Fruit fly (Drosophila melanogaster) whole organism, embryonic: ENCODE results near the gene CG31077.

Experiments
- Ada2b ChIP-seq: fragments of 200-800 bp; sonication (Bioruptor generic); IDR thresholded peaks from 2 replicates; pipeline ENCODE4 v1.3.6; 2022; ENCODE audit warnings: missing biosample characterization, missing genetic modification characterization
- Awh ChIP-seq: fragments of 200-800 bp; sonication (Bioruptor generic); IDR thresholded peaks from 2 replicates; pipeline ENCODE4, ENCODE4 v1.3.6; 2022; ENCODE audit warnings: missing biosample characterization, missing genetic modification characterization
- B-H2 ChIP-seq: fragments of 200-800 bp; sonication (Bioruptor generic); optimal IDR thresholded peaks from 2 replicates; lab custom pipeline; 2018; ENCODE audit warnings: missing biosample characterization, mild to moderate bottlenecking, missing genetic modification characterization
- BEAF-32 ChIP-seq: fragments of 200-800 bp; sonication (Bioruptor generic); optimal IDR thresholded peaks from 3 replicates; lab custom pipeline; 2017; ENCODE audit warnings: missing biosample characterization, missing genetic modification characterization, mild to moderate bottlenecking, moderate library complexity, missing genetic modification reagents
- Bgb ChIP-seq: fragments of 200-800 bp; sonication (Bioruptor generic); IDR thresholded peaks from 2 replicates; pipeline ENCODE4 v1.3.6; 2022; ENCODE audit warnings: missing biosample characterization, missing genetic modification characterization; ENCODE audit not compliant: partially characterized antibody
- CG1024 ChIP-seq: fragments of 200-800 bp; sonication (Bioruptor generic); IDR thresholded peaks from 2 replicates; pipeline ENCODE4 v1.3.6; 2022; ENCODE audit warnings: missing biosample characterization, missing genetic modification characterization
- CG10543 ChIP-seq: fragments of 200-800 bp; sonication (Bioruptor generic); optimal IDR thresholded peaks from 3 replicates; lab custom pipeline; 2017; ENCODE audit warnings: missing biosample characterization, mild to moderate bottlenecking, missing genetic modification characterization, moderate library complexity
- CG12071 ChIP-seq: fragments of 200-800 bp; sonication (Bioruptor generic); optimal IDR thresholded peaks from 3 replicates; lab custom pipeline; 2018; ENCODE audit warnings: missing biosample characterization, mild to moderate bottlenecking, missing genetic modification characterization
- CG13894 ChIP-seq: fragments of 200-800 bp; sonication (Bioruptor generic); optimal IDR thresholded peaks from 3 replicates; lab custom pipeline; 2018; ENCODE audit warnings: missing biosample characterization, mild to moderate bottlenecking, missing genetic modification characterization, moderate library complexity
- CG14441 ChIP-seq: fragments of 200-800 bp; sonication (Bioruptor generic); IDR thresholded peaks from 2 replicates; pipeline ENCODE4 v1.3.6; 2022; ENCODE audit warnings: missing biosample characterization, missing genetic modification characterization
- CG14965 ChIP-seq: fragments of 200-800 bp; sonication (Bioruptor generic); optimal IDR thresholded peaks from 2 replicates; lab custom pipeline; 2016; ENCODE audit warnings: missing biosample characterization, missing genetic modification characterization, borderline replicate concordance
- CG15514 ChIP-seq: fragments of 200-800 bp; sonication (Bioruptor generic); optimal IDR thresholded peaks from 3 replicates; lab custom pipeline; 2017; ENCODE audit warnings: missing biosample characterization, missing genetic modification characterization, mild to moderate bottlenecking, moderate library complexity, missing genetic modification reagents
- CG17385 ChIP-seq: fragments of 200-800 bp; sonication (Bioruptor generic); optimal IDR thresholded peaks from 3 replicates; lab custom pipeline; 2018; ENCODE audit warnings: missing biosample characterization, mild to moderate bottlenecking, missing genetic modification characterization
- CG2199 ChIP-seq: fragments of 200-800 bp; sonication (Bioruptor generic); IDR thresholded peaks from 3 replicates; pipeline ENCODE4 v1.3.6; 2022; ENCODE audit warnings: missing biosample characterization, missing genetic modification characterization
- CG31224 ChIP-seq: fragments of 200-800 bp; sonication (Bioruptor generic); IDR thresholded peaks from 2 replicates; pipeline ENCODE4 v1.3.6; 2022; ENCODE audit warnings: missing biosample characterization, missing genetic modification characterization
- CG32532 ChIP-seq: fragments of 200-800 bp; sonication (Bioruptor generic); IDR thresholded peaks from 2 replicates; pipeline ENCODE4 v1.3.6; 2022; ENCODE audit warnings: missing biosample characterization, missing genetic modification characterization
- CG3281 ChIP-seq: fragments of 200-800 bp; sonication (Bioruptor generic); optimal IDR thresholded peaks from 3 replicates; lab custom pipeline; 2017; ENCODE audit warnings: missing biosample characterization, mild to moderate bottlenecking, missing genetic modification characterization
- CG34224 ChIP-seq: fragments of 200-800 bp; sonication (Bioruptor generic); IDR thresholded peaks from 3 replicates; pipeline ENCODE4 v1.3.6; 2022; ENCODE audit warnings: missing biosample characterization, missing genetic modification characterization; ENCODE audit not compliant: partially characterized antibody
- CG34422 ChIP-seq: fragments of 200-800 bp; sonication (Bioruptor generic); IDR thresholded peaks from 3 replicates; pipeline ENCODE4 v1.3.6; 2022; ENCODE audit warnings: missing biosample characterization, missing genetic modification characterization
- CG4360 ChIP-seq: fragments of 200-800 bp; sonication (Bioruptor generic); IDR thresholded peaks from 2 replicates; pipeline ENCODE4 v1.3.6; 2022; ENCODE audit warnings: missing biosample characterization, missing genetic modification characterization
- CG6683 ChIP-seq: fragments of 200-800 bp; sonication (Bioruptor generic); optimal IDR thresholded peaks from 2 replicates; lab custom pipeline; 2017; ENCODE audit warnings: missing biosample characterization, mild to moderate bottlenecking, missing genetic modification characterization, missing genetic modification reagents
- CG6765 ChIP-seq: fragments of 200-800 bp; sonication (Bioruptor generic); optimal IDR thresholded peaks from 3 replicates; lab custom pipeline; 2017; ENCODE audit warnings: missing biosample characterization, mild to moderate bottlenecking, missing genetic modification characterization
- CG7271 ChIP-seq: fragments of 200-800 bp; sonication (Bioruptor generic); optimal IDR thresholded peaks from 2 replicates; lab custom pipeline; 2018; ENCODE audit warnings: missing biosample characterization, mild to moderate bottlenecking, missing genetic modification characterization, moderate library complexity
- Dbx ChIP-seq: fragments of 200-800 bp; sonication (Bioruptor generic); IDR thresholded peaks from 3 replicates; pipeline ENCODE4 v1.3.6; 2022; ENCODE audit warnings: missing biosample characterization, missing genetic modification characterization
- Dek ChIP-seq: fragments of 200-800 bp; sonication (Bioruptor generic); optimal IDR thresholded peaks from 3 replicates; lab custom pipeline; 2019; ENCODE audit warnings: missing biosample characterization, mild to moderate bottlenecking, missing genetic modification characterization, moderate library complexity
- Dll ChIP-seq: fragments of 200-800 bp; sonication (Bioruptor generic); IDR thresholded peaks from 4 replicates; pipeline ENCODE4 v1.3.6; 2022; ENCODE audit warnings: missing biosample characterization, missing genetic modification characterization; ENCODE audit not compliant: partially characterized antibody
- Eip74EF ChIP-seq, 2 experiments: fragments of 200-800 bp in 1 of 2; fragments of >200 bp in 1 of 2; sonication (Bioruptor generic) in 1 of 2; optimal IDR thresholded peaks; 2 replicates each; lab custom pipeline; 2017 to 2019; ENCODE audit warnings: missing biosample characterization in 2 of 2, missing genetic modification characterization in 2 of 2, mild to moderate bottlenecking in 1 of 2, moderate library complexity in 1 of 2
- Fer1 ChIP-seq: fragments of 200-800 bp; sonication (Bioruptor generic); optimal IDR thresholded peaks from 2 replicates; lab custom pipeline; 2017; ENCODE audit warnings: missing biosample characterization, mild to moderate bottlenecking, missing genetic modification characterization
- HmgZ ChIP-seq: fragments of 200-800 bp; sonication (Bioruptor generic); optimal IDR thresholded peaks from 2 replicates; lab custom pipeline; 2018; ENCODE audit warnings: missing biosample characterization, mild to moderate bottlenecking, missing genetic modification characterization
- Hmr ChIP-seq: fragments of 200-800 bp; sonication (Bioruptor generic); optimal IDR thresholded peaks from 3 replicates; lab custom pipeline; 2017; ENCODE audit warnings: mild to moderate bottlenecking, missing biosample characterization, missing genetic modification reagents, missing genetic modification characterization
- NFAT ChIP-seq: fragments of 200-800 bp; sonication (Bioruptor generic); IDR thresholded peaks from 2 replicates; pipeline ENCODE4 v1.3.6; 2022; ENCODE audit warnings: missing biosample characterization, missing genetic modification characterization
- Trl ChIP-seq, 3 experiments: fragments of >200 bp in 2 of 3; fragments of 200-800 bp in 1 of 3; sonication (Bioruptor generic) in 1 of 3; optimal IDR thresholded peaks; 2 replicates in 1 of 3; 3 replicates in 2 of 3; lab custom pipeline; 2016 to 2017; ENCODE audit warnings: missing biosample characterization in 1 of 3, missing genetic modification characterization in 1 of 3
- chinmo ChIP-seq: fragments of 200-800 bp; sonication (Bioruptor generic); IDR thresholded peaks from 4 replicates; pipeline ENCODE4 v1.3.6; 2022; ENCODE audit warnings: missing biosample characterization, missing genetic modification characterization; ENCODE audit not compliant: partially characterized antibody
- lab ChIP-seq: fragments of 200-800 bp; sonication (Bioruptor generic); optimal IDR thresholded peaks from 3 replicates; lab custom pipeline; 2017; ENCODE audit warnings: missing biosample characterization, missing genetic modification characterization, mild to moderate bottlenecking, moderate library complexity, missing genetic modification reagents
- lbe ChIP-seq: fragments of 200-800 bp; sonication (Bioruptor generic); optimal IDR thresholded peaks from 2 replicates; lab custom pipeline; 2016; ENCODE audit warnings: missing biosample characterization, mild to moderate bottlenecking, missing genetic modification characterization
- maf-S ChIP-seq: fragments of 200-800 bp; sonication (Bioruptor generic); optimal IDR thresholded peaks from 2 replicates; lab custom pipeline; 2016; ENCODE audit warnings: missing biosample characterization, missing genetic modification characterization
- mirr ChIP-seq: fragments of 200-800 bp; sonication (Bioruptor generic); optimal IDR thresholded peaks from 3 replicates; lab custom pipeline; 2018; ENCODE audit warnings: missing biosample characterization, mild to moderate bottlenecking, missing genetic modification characterization
- onecut ChIP-seq: fragments of 200-800 bp; sonication (Bioruptor generic); IDR thresholded peaks from 2 replicates; pipeline ENCODE4 v1.3.6; 2022; ENCODE audit warnings: missing biosample characterization, missing genetic modification characterization
- otp ChIP-seq: fragments of 200-800 bp; sonication (Bioruptor generic); IDR thresholded peaks from 3 replicates; pipeline ENCODE4, ENCODE4 v1.3.6; 2022; ENCODE audit warnings: missing biosample characterization, missing genetic modification characterization
- pho ChIP-seq: fragments of 200-800 bp; sonication (Bioruptor generic); optimal IDR thresholded peaks from 2 replicates; lab custom pipeline; 2016; ENCODE audit warnings: missing biosample characterization, missing genetic modification characterization
- pros ChIP-seq: fragments of 200-800 bp; sonication (Bioruptor generic); optimal IDR thresholded peaks from 3 replicates; lab custom pipeline; 2019; ENCODE audit warnings: missing biosample characterization, mild to moderate bottlenecking, missing genetic modification characterization, moderate library complexity
- psq ChIP-seq: fragments of 200-800 bp; sonication (Bioruptor generic); optimal IDR thresholded peaks from 2 replicates; lab custom pipeline; 2017; ENCODE audit warnings: missing biosample characterization, missing genetic modification characterization
- sob ChIP-seq: fragments of 200-800 bp; sonication (Bioruptor generic); IDR thresholded peaks from 2 replicates; pipeline ENCODE4 v1.3.6; 2022; ENCODE audit warnings: missing biosample characterization, missing genetic modification characterization
- tna ChIP-seq: fragments of 200-800 bp; sonication (Bioruptor generic); IDR thresholded peaks from 2 replicates; pipeline ENCODE4 v1.3.6; 2022; ENCODE audit warnings: missing biosample characterization, missing genetic modification characterization; ENCODE audit not compliant: partially characterized antibody
- twi ChIP-seq: fragments of 200-800 bp; optimal IDR thresholded peaks from 2 replicates; lab custom pipeline; 2019; ENCODE audit warnings: missing biosample characterization, mild to moderate bottlenecking, missing genetic modification characterization, moderate library complexity
- vvl ChIP-seq: fragments of 200-800 bp; sonication (Bioruptor generic); IDR thresholded peaks from 2 replicates; pipeline ENCODE4 v1.3.6; 2022; ENCODE audit warnings: missing biosample characterization, missing genetic modification characterization
- zen2 ChIP-seq: fragments of 200-800 bp; sonication (Bioruptor generic); IDR thresholded peaks from 3 replicates; pipeline ENCODE4 v1.3.6; 2022; ENCODE audit warnings: missing biosample characterization, missing genetic modification characterization; ENCODE audit not compliant: partially characterized antibody

CG31077 gene

DNA sequence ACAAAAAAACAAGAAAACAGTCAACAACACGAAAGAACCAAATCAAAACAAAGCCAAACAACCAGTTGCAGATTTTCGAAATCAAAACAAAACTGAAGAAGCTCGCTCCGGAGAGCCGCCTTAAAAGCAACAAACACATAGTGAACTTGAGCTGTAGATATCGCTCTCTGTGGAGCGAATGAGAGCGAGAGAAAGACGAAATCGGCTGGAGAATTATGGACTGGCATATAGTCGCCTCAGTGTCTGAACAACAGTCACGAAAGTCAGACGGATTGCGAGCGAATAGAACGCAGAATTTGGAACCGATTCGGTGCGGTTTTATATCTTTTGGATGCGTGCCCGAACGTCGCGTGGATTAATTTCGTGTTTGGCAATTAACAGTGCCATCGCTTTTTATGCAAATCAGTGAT is 19.3 kb upstream of the CG31077 start (continued):
- TF ChIP-seq maf-S, result no peak
- peak; percentile 24 for TF ChIP-seq CG17385
- TF ChIP-seq Dll (GFP tag; lab: Robert Waterston, UW), result 0 out of 4 replicates have a peak, but pooled peaks have one; percentile 15
- TF ChIP-seq CG7271 (tag; lab: Kevin White, UChicago), result no peak
- peak; percentile 37 for TF ChIP-seq Fer1
- peak; percentile 1 for TF ChIP-seq HmgZ (tag; lab: Kevin White, UChicago)
- no peak for TF ChIP-seq CG1024 (GFP tag; lab: Robert Waterston, UW)
- TF ChIP-seq pho (GFP tag; lab: Kevin White, UChicago), result no peak
- TF ChIP-seq otp (GFP tag; lab: Robert Waterston, UW), result peak; percentile 23; the same call in 1 of the 3 replicates
- peak; percentile 72 to 97 for TF ChIP-seq Trl (optimal IDR thresholded peaks at IDR 0.05; lab: Kevin White, UChicago)
- no peak for TF ChIP-seq Trl (GFP tag; optimal IDR thresholded peaks at IDR 0.05; lab: Kevin White, UChicago)
- TF ChIP-seq psq (GFP tag; lab: Kevin White, UChicago), result peak; percentile 29
- TF ChIP-seq CG12071 (GFP tag; lab: Kevin White, UChicago), result peak; percentile 34
- 0 out of 3 replicates have a peak, but pooled peaks have one; percentile 52 for TF ChIP-seq CG2199
- TF ChIP-seq Awh (GFP tag; lab: Robert Waterston, UW), result peak; percentile 58; the same call in 1 of the 2 replicates
- peak in 1 of 2 experiments; percentile 33 for TF ChIP-seq Eip74EF (GFP tag; optimal IDR thresholded peaks at IDR 0.05; lab: Kevin White, UChicago)
- TF ChIP-seq Ada2b (GFP tag; lab: Robert Waterston, UW), result no peak
- TF ChIP-seq CG10543 (GFP tag; lab: Kevin White, UChicago), result peak; percentile 54
- peak; percentile 53; the same call in 2 of the 3 replicates for TF ChIP-seq Dbx
- peak; percentile 26; the same call in 1 of the 2 replicates for TF ChIP-seq CG32532 (GFP tag; lab: Robert Waterston, UW)
- TF ChIP-seq lab (GFP tag; lab: Kevin White, UChicago), result peak; percentile 65
- no peak for TF ChIP-seq CG14441 (GFP tag; lab: Robert Waterston, UW)
- peak; percentile 37; the same call in 2 of the 3 replicates for TF ChIP-seq zen2 (GFP tag; lab: Robert Waterston, UW)
- TF ChIP-seq CG34224, result peak; percentile 36; the same call in 1 of the 3 replicates
- TF ChIP-seq chinmo (GFP tag; lab: Robert Waterston, UW), result peak; percentile 93; the same call in 3 of the 4 replicates
- peak; percentile 84 for TF ChIP-seq vvl (GFP tag; lab: Robert Waterston, UW)
- TF ChIP-seq BEAF-32 (GFP tag; lab: Kevin White, UChicago), result peak; percentile 9
- TF ChIP-seq CG3281 (GFP tag; lab: Kevin White, UChicago), result peak; percentile 48
- peak; percentile 39 for TF ChIP-seq CG6765 (GFP tag; lab: Kevin White, UChicago)
- no peak for TF ChIP-seq onecut (GFP tag; lab: Robert Waterston, UW)
- TF ChIP-seq CG15514 (GFP tag; lab: Kevin White, UChicago), result peak; percentile 6
- TF ChIP-seq CG14965, result no peak
- peak; percentile 30 for TF ChIP-seq B-H2
- peak; percentile 39; the same call in 1 of the 2 replicates for TF ChIP-seq NFAT
- TF ChIP-seq sob, result peak; percentile 32; the same call in 1 of the 2 replicates
- peak; percentile 47; the same call in 1 of the 3 replicates for TF ChIP-seq CG34422
- peak; percentile 60 for TF ChIP-seq CG13894 (tag; lab: Kevin White, UChicago)
- no peak for TF ChIP-seq CG6683 (GFP tag; lab: Kevin White, UChicago)
- peak; percentile 15 for TF ChIP-seq Hmr (GFP tag; lab: Kevin White, UChicago)
- TF ChIP-seq pros (GFP tag; lab: Kevin White, UChicago), result peak; percentile 20
- no peak for TF ChIP-seq Dek
- TF ChIP-seq CG31224 (GFP tag; lab: Robert Waterston, UW), result no peak
- TF ChIP-seq tna (GFP tag; lab: Robert Waterston, UW), result peak; percentile 68
- peak; percentile 89 for TF ChIP-seq CG4360 (GFP tag; lab: Robert Waterston, UW)
- peak; percentile 37; the same call in 1 of the 2 replicates for TF ChIP-seq Bgb (GFP tag; lab: Robert Waterston, UW)
- TF ChIP-seq lbe (GFP tag; lab: Kevin White, UChicago), result peak; percentile 32
- peak; percentile 47 for TF ChIP-seq mirr
- TF ChIP-seq twi (tag; lab: Kevin White, UChicago), result no peak
